Worm (Caenorhabditis elegans): ENCODE results near the gene lite-1.

The lite-1 gene

DNA sequence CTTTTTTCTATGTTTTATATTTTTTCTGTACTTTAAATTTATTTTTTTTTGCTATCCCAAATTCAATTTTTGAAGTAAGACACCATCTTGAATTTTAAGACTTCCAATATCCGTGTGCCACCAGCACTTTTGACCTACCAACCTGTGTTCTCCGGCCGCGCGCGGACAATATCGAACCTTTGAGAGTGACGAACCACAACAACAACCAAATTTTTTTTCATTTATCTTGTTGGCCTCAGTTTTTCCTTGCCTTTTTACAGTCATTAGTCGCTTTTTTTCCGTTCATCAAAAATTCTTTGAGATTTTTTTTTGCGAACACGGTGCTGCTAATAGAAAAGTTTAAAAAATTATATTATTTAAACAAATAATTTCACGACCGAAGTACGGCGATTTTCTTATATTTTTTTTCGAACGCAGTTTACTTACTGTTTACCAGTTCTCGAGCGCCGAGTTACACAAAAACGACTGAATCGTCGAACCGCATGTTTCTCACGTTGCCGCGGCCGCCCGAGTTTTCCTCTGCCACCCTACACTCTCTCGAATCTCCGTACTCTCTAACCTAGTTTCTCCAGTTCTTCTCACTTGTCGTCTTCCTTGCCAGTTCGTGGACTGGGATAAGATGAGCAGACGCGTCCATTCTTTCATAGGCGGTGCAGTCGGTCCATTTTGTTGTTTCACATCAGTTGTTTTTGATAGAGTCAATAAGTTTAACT, 9.5 kb upstream of the lite-1 start:
- TF ChIP-seq aha-1 (tag) = peak; percentile 2
- TF ChIP-seq mdl-1 (tag; optimal IDR thresholded peaks at IDR 0.05) = peak in 1 of 2 experiments; percentile 56
- peak; percentile 6; the same call in 1 of the 2 replicates for TF ChIP-seq dmd-6 (GFP tag; IDR thresholded peaks at IDR 0.05)
- TF ChIP-seq hlh-11 (tag; optimal IDR thresholded peaks at IDR 0.05) = peak; percentile 51
- peak; percentile 10 for TF ChIP-seq F37D6.2 (tag; optimal IDR thresholded peaks at IDR 0.05)
- TF ChIP-seq hmg-1.1 (GFP tag; IDR thresholded peaks at IDR 0.05) = peak; percentile 53; the same call in 1 of the 2 replicates
- TF ChIP-seq attf-4 (tag; optimal IDR thresholded peaks at IDR 0.05) = no peak
- peak in 1 of 2 experiments; percentile 53 for TF ChIP-seq hif-1 (tag; optimal IDR thresholded peaks at IDR 0.05)
- no peak for TF ChIP-seq tra-1 (GFP tag; IDR thresholded peaks at IDR 0.05)
- peak in 1 of 2 experiments; percentile 19 for TF ChIP-seq lsy-2 (tag; optimal IDR thresholded peaks at IDR 0.05)
- peak; percentile 3 for TF ChIP-seq mep-1 (tag; optimal IDR thresholded peaks at IDR 0.05)
- TF ChIP-seq ama-1 (optimal IDR thresholded peaks at IDR 0.05) = no peak
- TF ChIP-seq daf-16 (GFP tag; optimal IDR thresholded peaks at IDR 0.05) = peak in 1 of 2 experiments; percentile 67
- TF ChIP-seq daf-16 (tag; optimal IDR thresholded peaks at IDR 0.05) = no peak
- TF ChIP-seq mxl-3 (GFP tag; optimal IDR thresholded peaks at IDR 0.05) = peak; percentile 96
- no peak for TF ChIP-seq lin-13 (GFP tag; optimal IDR thresholded peaks at IDR 0.05)

DNA sequence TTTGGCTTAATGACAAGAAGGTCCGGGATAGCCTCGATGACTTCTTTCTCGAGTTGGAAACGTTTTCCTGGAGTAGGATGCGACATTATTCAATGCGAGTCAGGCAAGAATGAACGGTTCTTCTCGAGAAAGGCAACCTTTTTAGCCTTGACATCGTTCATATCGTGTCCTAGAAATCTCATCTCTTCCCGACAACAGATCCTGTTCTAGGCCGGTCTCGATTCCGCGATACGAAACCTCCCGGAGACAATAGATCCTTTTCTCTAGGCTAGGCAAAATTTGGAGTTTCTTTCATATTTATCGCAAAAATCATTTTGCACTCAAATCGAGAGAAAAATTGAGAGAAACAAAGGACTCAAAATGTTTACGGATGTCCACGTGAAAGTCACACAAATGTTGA, 8.4 kb upstream of the lite-1 start, which contains the start of gene rml-3:
TSS of gene rml-3 (minus strand) at position 93 of the 400 bp plus-strand sequence.
- TF ChIP-seq lsy-2 (tag; optimal IDR thresholded peaks at IDR 0.05) (no peak), spr-3 (GFP tag; optimal IDR thresholded peaks at IDR 0.05) (no peak), zip-2 (tag; optimal IDR thresholded peaks at IDR 0.05) (no peak), dmd-6 (GFP tag; IDR thresholded peaks at IDR 0.05) (0 out of 2 replicates have a peak, but pooled peaks have one; percentile 14), nhr-77 (tag; optimal IDR thresholded peaks at IDR 0.05) (no peak)

DNA sequence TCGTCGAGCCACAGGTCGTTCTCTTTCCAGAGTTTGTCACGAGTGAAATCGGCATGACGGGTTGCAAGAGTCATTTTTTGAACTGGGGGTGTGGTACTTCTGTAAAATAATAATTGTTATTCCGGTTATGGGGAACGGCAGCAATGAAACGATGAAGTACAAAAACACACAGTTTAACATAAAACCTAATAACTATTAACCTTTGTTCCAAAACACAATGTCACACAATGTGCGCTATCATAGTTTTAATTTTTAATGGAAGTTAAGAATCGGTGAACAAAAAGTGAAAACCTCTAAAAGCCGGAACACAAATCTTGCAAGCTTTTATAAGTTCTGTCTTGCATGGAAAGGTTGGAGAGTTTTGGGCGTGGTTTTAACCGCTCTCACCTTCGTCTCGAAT, 4.9 kb upstream of the lite-1 start, which contains the start of gene hsp-43:
TSS of gene hsp-43 (minus strand) at position 101 of the 400 bp plus-strand sequence.
- peak; percentile 48 for TF ChIP-seq nhr-25 (tag; optimal IDR thresholded peaks at IDR 0.05; ENCODE audit: borderline replicate concordance, insufficient read depth)
- no peak for TF ChIP-seq attf-4 (tag; optimal IDR thresholded peaks at IDR 0.05)

DNA sequence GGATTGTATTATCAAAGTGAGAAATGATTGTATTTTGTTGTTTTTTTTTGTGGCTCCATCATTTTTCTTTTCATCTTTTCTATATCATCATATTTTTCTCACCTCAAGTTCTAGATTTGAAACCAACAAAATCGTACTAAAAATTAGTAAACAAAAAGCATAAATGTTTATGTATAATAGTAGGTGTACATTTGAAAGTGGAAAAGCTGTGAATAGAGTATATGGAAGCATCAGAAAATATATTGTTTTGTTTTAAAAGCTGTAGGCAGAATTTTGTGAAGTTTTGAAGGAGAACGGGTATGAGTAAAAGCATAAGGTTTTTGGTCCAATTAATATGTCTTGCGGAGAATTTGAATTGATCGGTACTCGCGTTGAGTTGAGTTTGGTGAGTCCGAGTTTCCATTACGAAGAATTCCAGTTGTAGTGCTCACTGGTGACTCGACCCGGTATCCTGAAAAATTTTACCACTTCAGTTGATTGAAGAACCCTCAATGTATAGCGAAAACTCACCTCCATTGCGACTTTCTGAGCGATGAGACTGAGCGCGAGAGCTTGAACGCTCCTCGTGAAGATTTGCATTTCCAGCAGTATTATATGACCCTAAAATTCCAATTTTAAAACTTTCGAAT, 2.5 kb upstream of the lite-1 start, which contains the start of gene C14F11.4:
TSS of gene C14F11.4 (minus strand) at position 51 of the 629 bp plus-strand sequence.
- TF ChIP-seq cey-2 (tag; optimal IDR thresholded peaks at IDR 0.05; ENCODE audit: borderline replicate concordance, insufficient read depth) (no peak), ces-1 (GFP tag; optimal IDR thresholded peaks at IDR 0.05) (no peak), lin-15B (tag; optimal IDR thresholded peaks at IDR 0.05) (no peak), ama-1 (optimal IDR thresholded peaks at IDR 0.05) (no peak), nhr-10 (tag; optimal IDR thresholded peaks at IDR 0.05) (no peak), set-16 (GFP tag; IDR thresholded peaks at IDR 0.05) (no peak), ctbp-1 (GFP tag; IDR thresholded peaks at IDR 0.05) (0 out of 2 replicates have a peak, but pooled peaks have one; percentile 12), mdt-29 (GFP tag; IDR thresholded peaks at IDR 0.05) (no peak), dve-1 (tag; optimal IDR thresholded peaks at IDR 0.05; ENCODE audit: insufficient read depth) (peak; percentile 27), T20F7.1 (GFP tag; optimal IDR thresholded peaks at IDR 0.05) (peak; percentile 16), aha-1 (tag) (peak; percentile 71)

DNA sequence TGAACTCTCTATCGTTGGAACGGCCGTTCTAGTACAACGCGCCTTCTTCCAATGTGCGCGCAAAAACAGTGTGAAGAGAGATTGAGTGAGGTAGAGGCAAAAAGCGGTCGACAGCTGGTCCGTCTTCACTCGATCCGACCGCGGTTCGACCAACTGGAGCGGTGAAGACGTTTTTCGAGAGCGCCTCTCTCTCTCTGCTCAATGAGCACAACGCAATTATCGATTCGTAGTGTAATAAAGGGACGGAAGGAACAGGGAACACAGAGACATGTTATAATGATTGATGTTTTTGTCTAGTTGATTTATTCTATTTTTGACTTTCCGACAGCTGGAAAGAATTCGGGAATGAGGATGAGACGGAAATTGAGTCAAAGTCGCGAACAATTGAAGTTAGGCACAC, 5.7 kb downstream of the lite-1 start:
- TF ChIP-seq hlh-11 (tag; optimal IDR thresholded peaks at IDR 0.05) = peak; percentile 21
- TF ChIP-seq ceh-20 (GFP tag; IDR thresholded peaks at IDR 0.05) = 0 out of 2 replicates have a peak, but pooled peaks have one; percentile 30
- no peak for TF ChIP-seq tra-1 (GFP tag; IDR thresholded peaks at IDR 0.05)
- no peak for TF ChIP-seq cey-2 (tag; optimal IDR thresholded peaks at IDR 0.05; ENCODE audit: borderline replicate concordance, insufficient read depth)

Data from whole organism, L4 larva.